Worm (Caenorhabditis elegans) whole organism, L2 larva: ENCODE data around the gene far-3.

Experiments used
- ama-1 ChIP-seq: fragments of 150-350 bp; optimal IDR thresholded peaks from 2 replicates; lab custom pipeline; 2018; ENCODE audit warnings: inconsistent platforms
- ceh-16 ChIP-seq: fragments of 150-350 bp; optimal IDR thresholded peaks from 2 replicates; lab custom pipeline; 2014; ENCODE audit warnings: missing biosample characterization, missing genetic modification characterization
- ceh-82 ChIP-seq: fragments of 150-350 bp; optimal IDR thresholded peaks from 2 replicates; lab custom pipeline; 2014; ENCODE audit warnings: missing biosample characterization, missing genetic modification characterization
- elt-3 ChIP-seq: sonication (generic microtip); optimal IDR thresholded peaks from 2 replicates; lab custom pipeline; 2017; ENCODE audit warnings: missing biosample characterization, missing genetic modification characterization
- lin-13 ChIP-seq: fragments of 150-350 bp; optimal IDR thresholded peaks from 2 replicates; lab custom pipeline; 2014; ENCODE audit warnings: missing biosample characterization, missing genetic modification reagents, missing genetic modification characterization
- nhr-237 ChIP-seq: fragments of 150-350 bp; optimal IDR thresholded peaks from 2 replicates; lab custom pipeline; 2014; ENCODE audit warnings: missing biosample characterization, missing genetic modification characterization
- nhr-77 ChIP-seq: fragments of 150-350 bp; optimal IDR thresholded peaks from 2 replicates; lab custom pipeline; 2014; ENCODE audit warnings: missing biosample characterization, missing genetic modification characterization
- ztf-1 ChIP-seq: fragments of 200-800 bp; sonication (Bioruptor generic); conservative IDR thresholded peaks from 2 replicates; pipeline ENCODE4 v1.3.6; 2022; ENCODE audit warnings: missing genetic modification characterization, missing compliant biosample characterization

- TF ChIP-seq ztf-1 = no peak
- no peak for TF ChIP-seq ceh-16
- no peak for TF ChIP-seq elt-3 (tag; lab: Kevin White, UChicago)
- TF ChIP-seq ceh-82 (tag; lab: Kevin White, UChicago) = no peak
- no peak for TF ChIP-seq nhr-77 (tag; lab: Kevin White, UChicago)
- no peak for TF ChIP-seq lin-13 (GFP tag; lab: Kevin White, UChicago)
- TF ChIP-seq nhr-237 (tag; lab: Kevin White, UChicago) = no peak
- no peak for TF ChIP-seq ama-1 (lab: Kevin White, UChicago)
Observed at ce11 chrV:13034604-13035003, 37.3 kb upstream of the far-3 start, which contains the start of gene W07G4.7.
